Fruit fly (Drosophila melanogaster): ENCODE measurements around the gene Cyp6d5.

dm6 chr3R:14070664-14071063, 41.6 kb downstream of the Cyp6d5 start:
- no peak for TF ChIP-seq Dll (GFP tag; IDR thresholded peaks at IDR 0.05; ENCODE audit: partially characterized antibody)
- TF ChIP-seq CG10654 (GFP tag; optimal IDR thresholded peaks at IDR 0.05), result no peak
- no peak for TF ChIP-seq NK7.1 (GFP tag; optimal IDR thresholded peaks at IDR 0.05)
- TF ChIP-seq ken (GFP tag; IDR thresholded peaks at IDR 0.05), result no peak
- TF ChIP-seq CG12769 (tag; optimal IDR thresholded peaks at IDR 0.05), result no peak
- TF ChIP-seq Pdp1 (GFP tag; optimal IDR thresholded peaks at IDR 0.05), result no peak
- no peak for TF ChIP-seq vvl (GFP tag; IDR thresholded peaks at IDR 0.05)
- no peak for TF ChIP-seq CG12236 (GFP tag; optimal IDR thresholded peaks at IDR 0.05)
- TF ChIP-seq CG17802 (tag; optimal IDR thresholded peaks at IDR 0.05), result no peak
- TF ChIP-seq CG4328 (GFP tag; optimal IDR thresholded peaks at IDR 0.05), result no peak
- TF ChIP-seq Hand (GFP tag; optimal IDR thresholded peaks at IDR 0.05), result no peak
- no peak for TF ChIP-seq Mes4 (GFP tag; optimal IDR thresholded peaks at IDR 0.05)
- no peak for TF ChIP-seq Ravus (GFP tag; IDR thresholded peaks at IDR 0.05)

Measured in whole organism, embryonic.